Worm (Caenorhabditis elegans): ENCODE results near the gene Y43F8B.11.
A peak's percentile ranks its signal among the peaks of the same experiment; 100 is the strongest.

DNA sequence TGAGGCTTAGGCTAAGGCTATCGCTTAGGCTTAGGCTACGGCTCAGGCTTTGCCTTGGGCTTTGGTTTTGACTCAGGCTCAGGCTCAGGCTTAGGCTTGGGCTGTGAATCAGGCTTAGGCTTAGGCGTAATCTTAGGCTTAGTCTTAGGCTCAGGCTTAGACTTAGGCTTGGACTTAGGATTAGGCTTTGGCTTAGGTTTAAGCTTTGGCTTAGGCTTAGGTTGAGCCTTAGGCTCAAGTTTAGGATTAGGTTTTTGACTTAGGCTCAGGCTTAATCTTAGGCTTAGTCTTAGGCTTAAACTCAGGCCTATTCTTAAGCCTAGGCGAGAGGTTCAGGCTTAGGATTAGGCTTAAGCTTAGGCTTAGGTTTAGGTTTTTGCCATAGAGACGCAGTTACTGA lies 39.9 kb downstream of the Y43F8B.11 start:
- TF ChIP-seq nhr-11 (tag; optimal IDR thresholded peaks at IDR 0.05): no peak
- no peak for TF ChIP-seq pag-3 (tag; optimal IDR thresholded peaks at IDR 0.05; ENCODE audit: borderline replicate concordance)
- no peak for TF ChIP-seq sox-4 (tag; optimal IDR thresholded peaks at IDR 0.05)
- no peak for TF ChIP-seq pha-4 (tag; optimal IDR thresholded peaks at IDR 0.05)
- no peak for TF ChIP-seq ztf-16 (tag; optimal IDR thresholded peaks at IDR 0.05)
- peak; percentile 91 for TF ChIP-seq dve-1 (tag; optimal IDR thresholded peaks at IDR 0.05)
- TF ChIP-seq unc-55 (GFP tag; optimal IDR thresholded peaks at IDR 0.05): no peak
- no peak for TF ChIP-seq ama-1 (optimal IDR thresholded peaks at IDR 0.05)
- no peak for TF ChIP-seq ceh-48 (tag; optimal IDR thresholded peaks at IDR 0.05)
- TF ChIP-seq fkh-10 (GFP tag; optimal IDR thresholded peaks at IDR 0.05): no peak
- TF ChIP-seq F13H6.1 (tag; optimal IDR thresholded peaks at IDR 0.05): no peak

All from whole organism, late embryonic.